Worm (Caenorhabditis elegans) whole organism, L1 larva: Measurements from ENCODE around the gene R151.1.

Source experiments
- C04F5.9 ChIP-seq: sonication (generic microtip); optimal IDR thresholded peaks from 2 replicates; lab custom pipeline; 2016; ENCODE audit warnings: missing genetic modification characterization, missing compliant biosample characterization
- C16A3.4 ChIP-seq: fragments of 150-350 bp; optimal IDR thresholded peaks from 2 replicates; lab custom pipeline; 2014; ENCODE audit warnings: missing biosample characterization, missing genetic modification characterization
- F16B12.6 ChIP-seq: fragments of 150-350 bp; optimal IDR thresholded peaks from 2 replicates; lab custom pipeline; 2014; ENCODE audit warnings: missing biosample characterization, missing genetic modification characterization
- ama-1 ChIP-seq: fragments of 150-350 bp; optimal IDR thresholded peaks from 2 replicates; lab custom pipeline; 2014
- blmp-1 ChIP-seq: fragments of 150-350 bp; optimal IDR thresholded peaks from 2 replicates; lab custom pipeline; 2014; ENCODE audit warnings: missing biosample characterization, missing genetic modification characterization
- ceh-63 ChIP-seq: fragments of 200-800 bp; sonication (Bioruptor generic); optimal IDR thresholded peaks from 2 replicates; lab custom pipeline; 2018; ENCODE audit warnings: mild to moderate bottlenecking, missing genetic modification characterization, missing compliant biosample characterization
- ceh-8 ChIP-seq: fragments of 200-800 bp; sonication (Bioruptor generic); optimal IDR thresholded peaks from 2 replicates; lab custom pipeline; 2018; ENCODE audit warnings: mild to moderate bottlenecking, missing genetic modification characterization, moderate library complexity, missing compliant biosample characterization
- ceh-90 ChIP-seq: sonication (generic microtip); optimal IDR thresholded peaks from 2 replicates; lab custom pipeline; 2016; ENCODE audit warnings: missing genetic modification characterization, missing compliant biosample characterization
- dpl-1 ChIP-seq, 3 experiments: fragments of 150-350 bp in 2 of 3; sonication (generic microtip) in 1 of 3; optimal IDR thresholded peaks; 2 replicates each; lab custom pipeline; 2014 to 2017; ENCODE audit warnings: missing biosample characterization in 3 of 3, missing genetic modification characterization in 3 of 3, missing genetic modification reagents in 3 of 3
- dsc-1 ChIP-seq: sonication (generic microtip); optimal IDR thresholded peaks from 2 replicates; lab custom pipeline; 2016; ENCODE audit warnings: mild to moderate bottlenecking, missing genetic modification characterization, missing compliant biosample characterization
- egl-13 ChIP-seq: sonication (generic microtip); optimal IDR thresholded peaks from 2 replicates; lab custom pipeline; 2016; ENCODE audit warnings: missing genotype, missing genetic modification reagents, missing genetic modification characterization, missing compliant biosample characterization
- elt-2 ChIP-seq: sonication (generic microtip); optimal IDR thresholded peaks from 2 replicates; lab custom pipeline; 2016; ENCODE audit warnings: missing genetic modification characterization, mild to moderate bottlenecking, inconsistent platforms, missing compliant biosample characterization, missing genetic modification reagents
- elt-3 ChIP-seq, 6 experiments: fragments of 150-350 bp in 1 of 6; sonication (generic microtip); optimal IDR thresholded peaks; 2 replicates each; lab custom pipeline; 2017 to 2018; ENCODE audit warnings: missing biosample characterization in 6 of 6, missing genetic modification characterization in 6 of 6, inconsistent platforms in 1 of 6
- ets-5 ChIP-seq: fragments of 200-800 bp; sonication (Bioruptor generic); IDR thresholded peaks from 2 replicates; pipeline ENCODE4 v1.3.6; 2022; ENCODE audit warnings: missing genetic modification characterization, missing compliant biosample characterization
- fkh-8 ChIP-seq: sonication (generic microtip); optimal IDR thresholded peaks from 2 replicates; lab custom pipeline; 2016; ENCODE audit warnings: mild to moderate bottlenecking, missing genetic modification characterization, missing compliant biosample characterization
- fos-1 ChIP-seq: fragments of 150-350 bp; optimal IDR thresholded peaks from 2 replicates; lab custom pipeline; 2014; ENCODE audit warnings: missing biosample characterization, missing genetic modification characterization
- grh-1 ChIP-seq: fragments of 200-800 bp; sonication (Bioruptor generic); IDR thresholded peaks from 2 replicates; pipeline ENCODE4 v1.3.6; 2022; ENCODE audit warnings: missing genetic modification reagents, missing genetic modification characterization, missing compliant biosample characterization
- hlh-17 ChIP-seq: fragments of 200-800 bp; sonication (Bioruptor generic); optimal IDR thresholded peaks from 2 replicates; lab custom pipeline; 2018; ENCODE audit warnings: missing genetic modification characterization, mild to moderate bottlenecking, missing compliant biosample characterization, moderate library complexity, borderline replicate concordance
- hlh-4 ChIP-seq: sonication (generic microtip); optimal IDR thresholded peaks from 2 replicates; lab custom pipeline; 2016; ENCODE audit warnings: mild to moderate bottlenecking, missing genetic modification characterization, missing compliant biosample characterization
- hpl-2 ChIP-seq: fragments of 150-350 bp; optimal IDR thresholded peaks from 2 replicates; lab custom pipeline; 2014; ENCODE audit warnings: missing biosample characterization, missing genetic modification reagents, missing genetic modification characterization
- irx-1 ChIP-seq: sonication (generic microtip); optimal IDR thresholded peaks from 2 replicates; lab custom pipeline; 2016; ENCODE audit warnings: missing genetic modification characterization, missing compliant biosample characterization
- isw-1 ChIP-seq: fragments of 200-800 bp; sonication (Bioruptor generic); IDR thresholded peaks from 2 replicates; pipeline ENCODE4 v1.3.6; 2022; ENCODE audit warnings: missing genetic modification characterization, missing compliant biosample characterization
- jun-1 ChIP-seq: fragments of 150-350 bp; optimal IDR thresholded peaks from 2 replicates; lab custom pipeline; 2014; ENCODE audit warnings: missing biosample characterization, missing genetic modification reagents, missing genetic modification characterization
- lin-13 ChIP-seq: fragments of 150-350 bp; optimal IDR thresholded peaks from 2 replicates; lab custom pipeline; 2014; ENCODE audit warnings: missing biosample characterization, missing genetic modification reagents, missing genetic modification characterization
- lin-15B ChIP-seq: fragments of 150-350 bp; sonication (generic microtip); optimal IDR thresholded peaks from 3 replicates; lab custom pipeline; 2014; ENCODE audit warnings: missing biosample characterization, missing genetic modification characterization
- lin-35 ChIP-seq, 2 experiments: fragments of 150-350 bp; optimal IDR thresholded peaks; 2 replicates each; lab custom pipeline; 2014; ENCODE audit warnings: missing biosample characterization in 2 of 2, missing genetic modification characterization in 2 of 2, missing genetic modification reagents in 2 of 2
- lir-3 ChIP-seq: sonication (generic microtip); optimal IDR thresholded peaks from 2 replicates; lab custom pipeline; 2016; ENCODE audit warnings: mild to moderate bottlenecking, missing genetic modification characterization, moderate library complexity, missing compliant biosample characterization; ENCODE audit not compliant: poor library complexity
- mdl-1 ChIP-seq, 2 experiments: fragments of 150-350 bp; optimal IDR thresholded peaks; 2 replicates each; lab custom pipeline; 2014 to 2017; ENCODE audit warnings: missing biosample characterization in 2 of 2, missing genetic modification characterization in 2 of 2, inconsistent platforms in 1 of 2
- mep-1 ChIP-seq: fragments of 150-350 bp; optimal IDR thresholded peaks from 2 replicates; lab custom pipeline; 2014; ENCODE audit warnings: missing biosample characterization, missing genetic modification characterization
- nhr-11 ChIP-seq: fragments of 150-350 bp; optimal IDR thresholded peaks from 2 replicates; lab custom pipeline; 2014; ENCODE audit warnings: missing biosample characterization, missing genetic modification characterization
- nhr-12 ChIP-seq: sonication (generic microtip); optimal IDR thresholded peaks from 2 replicates; lab custom pipeline; 2017; ENCODE audit warnings: missing biosample characterization, missing genetic modification characterization
- nhr-19 ChIP-seq: fragments of 200-800 bp; sonication (Bioruptor generic); conservative IDR thresholded peaks from 2 replicates; pipeline ENCODE4 v1.3.6; 2022; ENCODE audit warnings: missing genetic modification characterization, missing compliant biosample characterization
- nhr-237 ChIP-seq: fragments of 150-350 bp; optimal IDR thresholded peaks from 2 replicates; lab custom pipeline; 2014; ENCODE audit warnings: missing biosample characterization, missing genetic modification characterization
- nhr-47 ChIP-seq: sonication (generic microtip); optimal IDR thresholded peaks from 2 replicates; lab custom pipeline; 2016; ENCODE audit warnings: mild to moderate bottlenecking, missing genetic modification characterization, moderate library complexity, missing compliant biosample characterization
- nhr-71 ChIP-seq: sonication (generic microtip); optimal IDR thresholded peaks from 2 replicates; lab custom pipeline; 2016; ENCODE audit warnings: mild to moderate bottlenecking, missing genetic modification characterization, moderate library complexity, missing compliant biosample characterization
- nhr-77 ChIP-seq: fragments of 150-350 bp; optimal IDR thresholded peaks from 2 replicates; lab custom pipeline; 2014; ENCODE audit warnings: missing biosample characterization, missing genetic modification characterization
- nhr-84 ChIP-seq: sonication (generic microtip); optimal IDR thresholded peaks from 2 replicates; lab custom pipeline; 2017; ENCODE audit warnings: missing biosample characterization, missing genetic modification characterization
- nhr-85 ChIP-seq: sonication (generic microtip); peaks from one replicate; lab custom pipeline; 2016; ENCODE audit warnings: missing genetic modification characterization, inconsistent platforms, missing compliant biosample characterization
- pax-3 ChIP-seq: fragments of 200-800 bp; sonication (Bioruptor generic); optimal IDR thresholded peaks from 2 replicates; lab custom pipeline; 2018; ENCODE audit warnings: mild to moderate bottlenecking, missing genetic modification characterization, moderate library complexity, missing compliant biosample characterization
- skn-1 ChIP-seq: fragments of 150-350 bp; optimal IDR thresholded peaks from 2 replicates; lab custom pipeline; 2014; ENCODE audit warnings: missing biosample characterization, missing genetic modification characterization
- snpc-4 ChIP-seq: fragments of 150-350 bp; optimal IDR thresholded peaks from 2 replicates; lab custom pipeline; 2014; ENCODE audit warnings: missing biosample characterization, missing genetic modification characterization
- snu-23 ChIP-seq: sonication (generic microtip); optimal IDR thresholded peaks from 2 replicates; lab custom pipeline; 2016; ENCODE audit warnings: missing genetic modification characterization, missing compliant biosample characterization
- sox-4 ChIP-seq: sonication (generic microtip); optimal IDR thresholded peaks from 2 replicates; lab custom pipeline; 2016; ENCODE audit warnings: missing genetic modification characterization, missing compliant biosample characterization
- sptf-1 ChIP-seq: fragments of 150-350 bp; optimal IDR thresholded peaks from 2 replicates; lab custom pipeline; 2014; ENCODE audit warnings: missing biosample characterization, missing genetic modification characterization
- swsn-7 ChIP-seq: sonication (generic microtip); optimal IDR thresholded peaks from 2 replicates; lab custom pipeline; 2016; ENCODE audit warnings: missing genetic modification characterization, missing compliant biosample characterization
- unc-130 ChIP-seq: fragments of 150-350 bp; optimal IDR thresholded peaks from 2 replicates; lab custom pipeline; 2017; ENCODE audit warnings: missing biosample characterization, missing genetic modification characterization, inconsistent platforms
- unc-30 ChIP-seq: sonication (generic microtip); optimal IDR thresholded peaks from 2 replicates; lab custom pipeline; 2017; ENCODE audit warnings: missing biosample characterization, missing genetic modification characterization
- unc-62 ChIP-seq: fragments of 150-350 bp; optimal IDR thresholded peaks from 2 replicates; lab custom pipeline; 2014; ENCODE audit warnings: missing biosample characterization, missing genetic modification reagents, missing genetic modification characterization
- unc-86 ChIP-seq: sonication (generic microtip); optimal IDR thresholded peaks from 2 replicates; lab custom pipeline; 2016; ENCODE audit warnings: missing genetic modification characterization, missing compliant biosample characterization
- unc-98 ChIP-seq: fragments of 200-800 bp; sonication (Bioruptor generic); IDR thresholded peaks from 2 replicates; pipeline ENCODE4 v1.3.6; 2022; ENCODE audit warnings: missing genetic modification characterization, missing compliant biosample characterization
- vab-15 ChIP-seq: sonication (generic microtip); optimal IDR thresholded peaks from 2 replicates; lab custom pipeline; 2017; ENCODE audit warnings: missing genotype, mild to moderate bottlenecking, missing genetic modification characterization, missing compliant biosample characterization
- xbp-1 ChIP-seq: sonication (generic microtip); optimal IDR thresholded peaks from 2 replicates; lab custom pipeline; 2016; ENCODE audit warnings: missing genetic modification characterization, missing compliant biosample characterization

The R151.1 gene

DNA sequence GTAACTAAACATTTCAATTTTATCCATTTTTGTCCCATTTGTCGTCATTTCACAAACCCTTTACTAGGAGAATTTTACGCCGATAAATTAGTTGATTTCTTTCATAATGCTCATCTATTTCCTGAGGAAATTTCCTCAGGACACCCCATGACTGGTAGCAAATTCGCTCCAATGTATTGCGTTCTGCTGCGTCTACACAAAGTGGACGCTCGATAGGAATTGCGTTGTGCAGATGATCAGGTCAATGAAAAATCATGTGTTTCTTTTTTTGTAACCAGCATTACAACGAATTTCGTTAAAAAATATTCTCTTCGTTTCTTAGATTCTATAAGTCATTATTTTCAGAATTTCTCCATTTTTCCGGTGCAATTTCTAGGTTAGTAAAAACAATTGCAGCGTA lies 34.5 kb upstream of the R151.1 start, which contains the start of gene epg-4 (continued):
- TF ChIP-seq F16B12.6 (no peak), snu-23 (peak; percentile 36), jun-1 (tag; lab: Kevin White, UChicago) (no peak), snpc-4 (tag; lab: Kevin White, UChicago) (no peak), fos-1 (no peak), unc-86 (tag; lab: Kevin White, UChicago) (no peak), grh-1 (no peak), lin-15B (tag; lab: Kevin White, UChicago) (no peak), ama-1 (lab: Kevin White, UChicago) (no peak), mep-1 (tag; lab: Kevin White, UChicago) (no peak), unc-30 (tag; lab: Kevin White, UChicago) (no peak), nhr-47 (no peak), unc-130 (tag; lab: Kevin White, UChicago) (peak; percentile 22), blmp-1 (tag; lab: Kevin White, UChicago) (peak; percentile 33), isw-1 (GFP tag; lab: Robert Waterston, UW) (no peak; the same call in 1 of the 2 replicates), elt-2 (tag; lab: Kevin White, UChicago) (no peak), irx-1 (tag; lab: Kevin White, UChicago) (no peak), mdl-1 (tag; optimal IDR thresholded peaks at IDR 0.05; lab: Kevin White, UChicago) (peak in 1 of 2 experiments; percentile 22), hlh-4 (tag; lab: Kevin White, UChicago) (no peak), lin-13 (no peak), hpl-2 (GFP tag; lab: Kevin White, UChicago) (no peak), egl-13 (tag; lab: Kevin White, UChicago) (no peak), nhr-237 (tag; lab: Kevin White, UChicago) (no peak), ceh-90 (tag; lab: Kevin White, UChicago) (no peak), skn-1 (tag; lab: Kevin White, UChicago) (peak; percentile 47), unc-62 (GFP tag; lab: Kevin White, UChicago) (no peak), elt-3 (tag; optimal IDR thresholded peaks at IDR 0.05; lab: Kevin White, UChicago) (peak in 1 of 6 experiments; percentile 13), C04F5.9 (no peak), ceh-8 (no peak), nhr-12 (tag; lab: Kevin White, UChicago) (no peak), nhr-85 (tag; lab: Kevin White, UChicago) (peak; percentile 36), ets-5 (GFP tag; lab: Robert Waterston, UW) (no peak), lin-35 (GFP tag; optimal IDR thresholded peaks at IDR 0.05; lab: Kevin White, UChicago) (peak; percentile 42 to 79), hlh-17 (GFP tag; lab: Kevin White, UChicago) (no peak), nhr-77 (peak; percentile 3), nhr-11 (tag; lab: Kevin White, UChicago) (no peak)

DNA sequence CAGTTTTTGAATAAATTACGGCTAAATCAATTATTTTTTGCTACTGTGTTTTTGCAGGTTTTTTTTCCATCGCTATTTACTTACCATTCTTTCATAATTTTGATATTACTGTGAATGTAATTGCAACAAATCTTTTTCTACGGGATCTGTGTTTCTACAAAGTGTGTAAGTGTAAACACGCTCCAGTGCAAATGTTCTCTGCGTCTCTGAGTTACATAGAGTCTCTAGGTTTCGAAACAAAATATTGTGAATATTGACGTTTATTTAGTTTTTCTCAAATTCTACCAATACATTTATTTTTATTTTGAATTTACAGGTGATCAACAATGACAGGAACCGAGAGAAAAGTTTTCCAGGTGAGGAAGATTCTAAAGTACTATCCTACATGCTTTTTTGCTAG lies 32.3 kb upstream of the R151.1 start, which contains the start of gene yju-2:
TSS of gene yju-2 (plus strand) at position 315 of the 400 bp plus-strand sequence.
- TF ChIP-seq pax-3: no peak
- TF ChIP-seq lin-15B (tag; lab: Kevin White, UChicago): peak; percentile 82
- peak; percentile 72 for TF ChIP-seq snu-23
- no peak for TF ChIP-seq sptf-1 (tag; lab: Kevin White, UChicago)
- peak; percentile 56 for TF ChIP-seq lir-3 (tag; lab: Kevin White, UChicago)
- TF ChIP-seq swsn-7 (tag; lab: Kevin White, UChicago): peak; percentile 27
- no peak for TF ChIP-seq dsc-1
- TF ChIP-seq unc-30 (tag; lab: Kevin White, UChicago): no peak
- TF ChIP-seq fkh-8 (tag; lab: Kevin White, UChicago): peak; percentile 33
- peak; percentile 69 for TF ChIP-seq nhr-71 (tag; lab: Kevin White, UChicago)
- TF ChIP-seq nhr-19 (GFP tag; lab: Robert Waterston, UW): peak; percentile 30
- peak; percentile 21 for TF ChIP-seq nhr-77
- peak in 1 of 6 experiments; percentile 47 for TF ChIP-seq elt-3 (tag; optimal IDR thresholded peaks at IDR 0.05; lab: Kevin White, UChicago)
- no peak for TF ChIP-seq nhr-84 (tag; lab: Kevin White, UChicago)
- peak; percentile 33 for TF ChIP-seq hpl-2 (GFP tag; lab: Kevin White, UChicago)
- peak; percentile 31 for TF ChIP-seq ama-1 (lab: Kevin White, UChicago)
- no peak for TF ChIP-seq nhr-12 (tag; lab: Kevin White, UChicago)
- TF ChIP-seq vab-15: peak; percentile 1
- no peak for TF ChIP-seq sox-4 (tag; lab: Kevin White, UChicago)
- TF ChIP-seq elt-2 (tag; lab: Kevin White, UChicago): no peak
- peak; percentile 51 to 72 (median 70) for TF ChIP-seq dpl-1 (GFP tag; optimal IDR thresholded peaks at IDR 0.05; lab: Kevin White, UChicago)
- TF ChIP-seq hlh-4 (tag; lab: Kevin White, UChicago): no peak
- TF ChIP-seq lin-35 (GFP tag; optimal IDR thresholded peaks at IDR 0.05; lab: Kevin White, UChicago): peak; percentile 53 to 86
- TF ChIP-seq unc-98 (GFP tag; lab: Robert Waterston, UW): no peak
- TF ChIP-seq unc-86 (tag; lab: Kevin White, UChicago): peak; percentile 16
- no peak for TF ChIP-seq ceh-63 (GFP tag; lab: Kevin White, UChicago)
- peak; percentile 78 for TF ChIP-seq C16A3.4
- peak; percentile 54 for TF ChIP-seq xbp-1 (tag; lab: Kevin White, UChicago)
